Worm (Caenorhabditis elegans) whole organism, young adult: Measurements from ENCODE around the gene lgc-14.

Experiments
- madf-8 ChIP-seq: fragments of 200-800 bp; sonication (Bioruptor generic); conservative IDR thresholded peaks from 2 replicates; pipeline ENCODE4 v1.3.6; 2022; ENCODE audit warnings: missing genetic modification reagents, missing genetic modification characterization, missing compliant biosample characterization
- ztf-3 ChIP-seq: fragments of 200-800 bp; sonication (Bioruptor generic); optimal IDR thresholded peaks from 2 replicates; lab custom pipeline; 2018; ENCODE audit warnings: mild to moderate bottlenecking, missing genetic modification characterization, missing compliant biosample characterization

- TF ChIP-seq madf-8 (GFP tag; lab: Robert Waterston, UW): no peak
- TF ChIP-seq ztf-3 (GFP tag; lab: Kevin White, UChicago): no peak
Measured at ce11 chrX:12114024-12114423, 2.7 kb downstream of the lgc-14 start, which contains the start of gene lgc-15.
